Worm (Caenorhabditis elegans): Measurements from ENCODE around the gene srt-69.

- TF ChIP-seq ceh-16 (tag; optimal IDR thresholded peaks at IDR 0.05) (no peak), nhr-12 (tag; optimal IDR thresholded peaks at IDR 0.05) (no peak), nhr-237 (tag; optimal IDR thresholded peaks at IDR 0.05) (no peak)
Observed at ce11 chrV:5275426-5276007, 10.0 kb upstream of the srt-69 start.
